Fruit fly (Drosophila melanogaster): Measurements from ENCODE around the gene IKKbeta.

DNA sequence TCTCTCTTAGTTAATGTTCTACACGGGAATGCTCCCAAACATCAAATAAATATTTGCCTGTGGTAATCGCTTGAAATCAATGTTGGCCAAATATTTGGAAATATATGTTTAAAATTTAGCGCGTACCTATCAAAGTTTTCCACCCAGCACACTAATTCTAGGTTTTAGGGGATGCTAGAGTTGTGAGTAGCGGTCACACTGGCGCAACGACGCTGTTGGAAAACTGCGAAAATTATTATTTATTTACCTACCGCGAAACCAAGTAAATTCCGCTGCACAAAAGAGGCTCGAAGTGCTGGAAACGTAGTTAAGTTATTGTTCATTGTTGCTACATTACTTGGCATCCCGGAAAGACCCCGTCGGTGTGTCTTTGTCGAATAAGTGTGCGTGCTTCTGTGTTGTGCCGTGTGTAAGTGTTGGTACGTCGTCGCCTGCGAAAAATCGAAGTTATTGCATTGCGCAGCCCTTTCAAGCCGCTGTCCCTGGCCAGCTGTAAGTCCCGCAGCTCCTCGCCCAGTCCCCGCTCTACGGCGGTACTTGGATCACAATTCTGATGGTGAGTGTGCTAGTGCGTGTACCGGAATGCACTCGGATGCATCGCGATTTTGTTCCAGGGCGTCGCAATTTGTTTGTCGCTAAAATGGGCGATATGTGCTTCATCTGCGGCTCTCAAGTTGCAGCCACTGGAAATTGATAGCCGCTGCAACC lies 1.6 kb upstream of the IKKbeta start, which contains the start of gene msps:
- TF ChIP-seq cnc (optimal IDR thresholded peaks at IDR 0.05) (no peak), ovo (GFP tag; optimal IDR thresholded peaks at IDR 0.05) (no peak), kay (GFP tag; ENCODE audit: borderline replicate concordance) (no peak), CG11617 (GFP tag; optimal IDR thresholded peaks at IDR 0.05) (no peak)
